Fruit fly (Drosophila melanogaster) whole organism, embryonic: ENCODE data around the gene Syx16.
A peak's percentile ranks its signal among the peaks of the same experiment; 100 is the strongest.

Source experiments
- Atf-2 ChIP-seq: fragments of 200-800 bp; sonication (Bioruptor generic); optimal IDR thresholded peaks from 2 replicates; lab custom pipeline; 2016; ENCODE audit warnings: missing biosample characterization, missing genetic modification characterization
- Awh ChIP-seq: fragments of 200-800 bp; sonication (Bioruptor generic); IDR thresholded peaks from 2 replicates; pipeline ENCODE4, ENCODE4 v1.3.6; 2022; ENCODE audit warnings: missing biosample characterization, missing genetic modification characterization
- CG10366 ChIP-seq: fragments of 200-800 bp; sonication (Bioruptor generic); IDR thresholded peaks from 2 replicates; pipeline ENCODE4 v1.3.6; 2022; ENCODE audit warnings: missing biosample characterization, missing genetic modification characterization
- CG10431 ChIP-seq: fragments of 200-800 bp; sonication (Bioruptor generic); optimal IDR thresholded peaks from 3 replicates; lab custom pipeline; 2018; ENCODE audit warnings: missing biosample characterization, mild to moderate bottlenecking, missing genetic modification characterization
- CG10959 ChIP-seq: fragments of 200-800 bp; sonication (Bioruptor generic); IDR thresholded peaks from 2 replicates; pipeline ENCODE4 v1.3.6; 2022; ENCODE audit warnings: missing biosample characterization, missing genetic modification characterization
- CG11093 ChIP-seq: fragments of 200-800 bp; sonication (Bioruptor generic); IDR thresholded peaks from 3 replicates; pipeline ENCODE4 v1.3.6; 2022; ENCODE audit warnings: missing biosample characterization, missing genetic modification characterization
- CG11247 ChIP-seq: fragments of 200-800 bp; sonication (Bioruptor generic); IDR thresholded peaks from 2 replicates; pipeline ENCODE4 v1.3.6; 2022; ENCODE audit warnings: missing biosample characterization, missing genetic modification characterization
- CG12942 ChIP-seq: fragments of 200-800 bp; sonication (Bioruptor generic); optimal IDR thresholded peaks from 3 replicates; lab custom pipeline; 2016; ENCODE audit warnings: missing biosample characterization, missing genetic modification characterization
- CG14050 ChIP-seq: fragments of 200-800 bp; sonication (Bioruptor generic); IDR thresholded peaks from 3 replicates; pipeline ENCODE4 v1.3.6; 2022; ENCODE audit warnings: missing biosample characterization, missing genetic modification characterization
- CG15073 ChIP-seq: fragments of 200-800 bp; sonication (Bioruptor generic); optimal IDR thresholded peaks from 2 replicates; lab custom pipeline; 2016; ENCODE audit warnings: missing biosample characterization, missing genetic modification characterization
- CG15514 ChIP-seq: fragments of 200-800 bp; sonication (Bioruptor generic); optimal IDR thresholded peaks from 3 replicates; lab custom pipeline; 2017; ENCODE audit warnings: missing biosample characterization, missing genetic modification characterization, mild to moderate bottlenecking, moderate library complexity, missing genetic modification reagents
- CG17186 ChIP-seq: fragments of 200-800 bp; sonication (Bioruptor generic); optimal IDR thresholded peaks from 3 replicates; lab custom pipeline; 2017; ENCODE audit warnings: missing biosample characterization, missing genetic modification reagents, missing genetic modification characterization
- CG17359 ChIP-seq: fragments of 200-800 bp; sonication (Bioruptor generic); optimal IDR thresholded peaks from 3 replicates; lab custom pipeline; 2018; ENCODE audit warnings: missing biosample characterization, mild to moderate bottlenecking, missing genetic modification characterization, moderate library complexity
- CG17612 ChIP-seq: fragments of 200-800 bp; sonication (Bioruptor generic); IDR thresholded peaks from 2 replicates; pipeline ENCODE4 v1.3.6; 2022; ENCODE audit warnings: missing biosample characterization, missing genetic modification characterization
- CG17829 ChIP-seq: fragments of 200-800 bp; optimal IDR thresholded peaks from 2 replicates; lab custom pipeline; 2019; ENCODE audit warnings: missing biosample characterization, mild to moderate bottlenecking, missing genetic modification characterization, moderate library complexity
- CG1792 ChIP-seq: fragments of 200-800 bp; sonication (Bioruptor generic); optimal IDR thresholded peaks from 2 replicates; lab custom pipeline; 2016; ENCODE audit warnings: missing biosample characterization, missing genetic modification characterization
- CG18262 ChIP-seq: fragments of 200-800 bp; optimal IDR thresholded peaks from 3 replicates; lab custom pipeline; 2019; ENCODE audit warnings: missing biosample characterization, mild to moderate bottlenecking, missing genetic modification characterization, moderate library complexity
- CG1832 ChIP-seq: fragments of 200-800 bp; sonication (Bioruptor generic); optimal IDR thresholded peaks from 2 replicates; lab custom pipeline; 2017; ENCODE audit warnings: missing biosample characterization, mild to moderate bottlenecking, missing genetic modification characterization, inconsistent platforms
- CG30020 ChIP-seq: fragments of 200-800 bp; optimal IDR thresholded peaks from 2 replicates; lab custom pipeline; 2019; ENCODE audit warnings: missing biosample characterization, mild to moderate bottlenecking, missing genetic modification characterization, moderate library complexity
- CG3407 ChIP-seq: fragments of 200-800 bp; sonication (Bioruptor generic); optimal IDR thresholded peaks from 2 replicates; lab custom pipeline; 2018; ENCODE audit warnings: missing biosample characterization, mild to moderate bottlenecking, missing genetic modification characterization
- CHES-1-like ChIP-seq: fragments of 200-800 bp; sonication (Bioruptor generic); optimal IDR thresholded peaks from 2 replicates; lab custom pipeline; 2016; ENCODE audit warnings: missing biosample characterization, missing genetic modification characterization
- CoRest ChIP-seq: fragments of 200-800 bp; sonication (Bioruptor generic); optimal IDR thresholded peaks from 3 replicates; lab custom pipeline; 2018; ENCODE audit warnings: missing biosample characterization, mild to moderate bottlenecking, missing genetic modification characterization, moderate library complexity
- Dbx ChIP-seq: fragments of 200-800 bp; sonication (Bioruptor generic); IDR thresholded peaks from 3 replicates; pipeline ENCODE4 v1.3.6; 2022; ENCODE audit warnings: missing biosample characterization, missing genetic modification characterization
- Dek ChIP-seq: fragments of 200-800 bp; sonication (Bioruptor generic); optimal IDR thresholded peaks from 3 replicates; lab custom pipeline; 2019; ENCODE audit warnings: missing biosample characterization, mild to moderate bottlenecking, missing genetic modification characterization, moderate library complexity
- E2f2 ChIP-seq: fragments of 200-800 bp; sonication (Bioruptor generic); IDR thresholded peaks from 2 replicates; pipeline ENCODE4 v1.3.6; 2022; ENCODE audit warnings: missing biosample characterization, missing genetic modification characterization
- Ets97D ChIP-seq: fragments of 200-800 bp; sonication (Bioruptor generic); optimal IDR thresholded peaks from 3 replicates; lab custom pipeline; 2016; ENCODE audit warnings: missing biosample characterization, missing genetic modification characterization
- Hand ChIP-seq: fragments of 200-800 bp; sonication (Bioruptor generic); optimal IDR thresholded peaks from 2 replicates; lab custom pipeline; 2017; ENCODE audit warnings: mild to moderate bottlenecking, missing biosample characterization, missing genetic modification reagents, missing genetic modification characterization
- Opbp ChIP-seq: fragments of 200-800 bp; sonication (Bioruptor generic); IDR thresholded peaks from 3 replicates; pipeline ENCODE4 v1.3.6; 2022; ENCODE audit warnings: missing biosample characterization, missing genetic modification characterization; ENCODE audit not compliant: partially characterized antibody
- Pdp1 ChIP-seq, 2 experiments: fragments of 200-800 bp; sonication (Bioruptor generic); optimal IDR thresholded peaks; 3 replicates each; lab custom pipeline; 2016; ENCODE audit warnings: missing biosample characterization in 2 of 2, missing genetic modification characterization in 2 of 2, mild to moderate bottlenecking in 1 of 2, moderate library complexity in 1 of 2
- Ravus ChIP-seq: fragments of 200-800 bp; sonication (Bioruptor generic); IDR thresholded peaks from 2 replicates; pipeline ENCODE4 v1.3.6; 2022; ENCODE audit warnings: missing biosample characterization, missing genetic modification characterization
- Side ChIP-seq: fragments of 200-800 bp; sonication (Bioruptor generic); optimal IDR thresholded peaks from 2 replicates; lab custom pipeline; 2016; ENCODE audit warnings: missing biosample characterization, missing genetic modification characterization
- Spps ChIP-seq: fragments of 200-800 bp; sonication (Bioruptor generic); optimal IDR thresholded peaks from 2 replicates; lab custom pipeline; 2018; ENCODE audit warnings: missing biosample characterization, mild to moderate bottlenecking, missing genetic modification characterization
- cg ChIP-seq: fragments of 200-800 bp; sonication (Bioruptor generic); optimal IDR thresholded peaks from 3 replicates; lab custom pipeline; 2019; ENCODE audit warnings: missing biosample characterization, mild to moderate bottlenecking, missing genetic modification characterization, moderate library complexity
- da ChIP-seq: fragments of 200-800 bp; sonication (Bioruptor generic); optimal IDR thresholded peaks from 2 replicates; lab custom pipeline; 2016; ENCODE audit warnings: missing biosample characterization, missing genetic modification characterization
- dmrt99B ChIP-seq: fragments of 200-800 bp; sonication (Bioruptor generic); optimal IDR thresholded peaks from 2 replicates; lab custom pipeline; 2018; ENCODE audit warnings: missing biosample characterization, mild to moderate bottlenecking, missing genetic modification characterization, moderate library complexity
- ewg ChIP-seq: fragments of 200-800 bp; sonication (Bioruptor generic); optimal IDR thresholded peaks from 3 replicates; lab custom pipeline; 2017; ENCODE audit warnings: mild to moderate bottlenecking, missing biosample characterization, missing genetic modification reagents, missing genetic modification characterization
- gcm ChIP-seq: fragments of 200-800 bp; sonication (Bioruptor generic); optimal IDR thresholded peaks from 2 replicates; lab custom pipeline; 2019; ENCODE audit warnings: missing biosample characterization, mild to moderate bottlenecking, missing genetic modification characterization, moderate library complexity
- gfzf ChIP-seq: fragments of 200-800 bp; sonication (Bioruptor generic); optimal IDR thresholded peaks from 2 replicates; lab custom pipeline; 2016; ENCODE audit warnings: missing biosample characterization, mild to moderate bottlenecking, missing genetic modification characterization, moderate library complexity
- ham ChIP-seq: fragments of 200-800 bp; sonication (Bioruptor generic); IDR thresholded peaks from 2 replicates; pipeline ENCODE4 v1.3.6; 2022; ENCODE audit warnings: missing biosample characterization, missing genetic modification characterization
- hb ChIP-seq: fragments of 200-800 bp; sonication (Bioruptor generic); IDR thresholded peaks from 3 replicates; pipeline ENCODE4 v1.3.6; 2022; ENCODE audit warnings: missing biosample characterization, missing genetic modification characterization; ENCODE audit not compliant: partially characterized antibody
- hbn ChIP-seq: fragments of 200-800 bp; sonication (Bioruptor generic); IDR thresholded peaks from 2 replicates; pipeline ENCODE4 v1.3.6; 2022; ENCODE audit warnings: missing biosample characterization, missing genetic modification characterization; ENCODE audit not compliant: partially characterized antibody
- kni ChIP-seq: fragments of 200-800 bp; sonication (Bioruptor generic); optimal IDR thresholded peaks from 3 replicates; lab custom pipeline; 2017; ENCODE audit warnings: mild to moderate bottlenecking, missing biosample characterization, missing genetic modification reagents, missing genetic modification characterization
- lab ChIP-seq: fragments of 200-800 bp; sonication (Bioruptor generic); optimal IDR thresholded peaks from 3 replicates; lab custom pipeline; 2017; ENCODE audit warnings: missing biosample characterization, missing genetic modification characterization, mild to moderate bottlenecking, moderate library complexity, missing genetic modification reagents
- luna ChIP-seq: fragments of 200-800 bp; sonication (Bioruptor generic); optimal IDR thresholded peaks from 2 replicates; lab custom pipeline; 2016; ENCODE audit warnings: missing biosample characterization, missing genetic modification characterization
- maf-S ChIP-seq: fragments of 200-800 bp; sonication (Bioruptor generic); optimal IDR thresholded peaks from 2 replicates; lab custom pipeline; 2016; ENCODE audit warnings: missing biosample characterization, missing genetic modification characterization
- oc ChIP-seq: fragments of 200-800 bp; sonication (Bioruptor generic); optimal IDR thresholded peaks from 2 replicates; lab custom pipeline; 2018; ENCODE audit warnings: missing biosample characterization, mild to moderate bottlenecking, missing genetic modification characterization, moderate library complexity
- onecut ChIP-seq: fragments of 200-800 bp; sonication (Bioruptor generic); IDR thresholded peaks from 2 replicates; pipeline ENCODE4 v1.3.6; 2022; ENCODE audit warnings: missing biosample characterization, missing genetic modification characterization
- run ChIP-seq: fragments of 200-800 bp; sonication (Bioruptor generic); optimal IDR thresholded peaks from 3 replicates; lab custom pipeline; 2018; ENCODE audit warnings: missing biosample characterization, mild to moderate bottlenecking, missing genetic modification characterization
- slp2 ChIP-seq: fragments of 200-800 bp; sonication (Bioruptor generic); optimal IDR thresholded peaks from 2 replicates; lab custom pipeline; 2016; ENCODE audit warnings: missing biosample characterization, missing genetic modification characterization
- unc-4 ChIP-seq: fragments of 200-800 bp; sonication (Bioruptor generic); IDR thresholded peaks from 2 replicates; pipeline ENCODE4 v1.3.6; 2022; ENCODE audit warnings: missing biosample characterization, missing genetic modification characterization; ENCODE audit not compliant: partially characterized antibody
- yki ChIP-seq: fragments of >200 bp; optimal IDR thresholded peaks from 3 replicates; lab custom pipeline; 2018

Syx16 gene

DNA sequence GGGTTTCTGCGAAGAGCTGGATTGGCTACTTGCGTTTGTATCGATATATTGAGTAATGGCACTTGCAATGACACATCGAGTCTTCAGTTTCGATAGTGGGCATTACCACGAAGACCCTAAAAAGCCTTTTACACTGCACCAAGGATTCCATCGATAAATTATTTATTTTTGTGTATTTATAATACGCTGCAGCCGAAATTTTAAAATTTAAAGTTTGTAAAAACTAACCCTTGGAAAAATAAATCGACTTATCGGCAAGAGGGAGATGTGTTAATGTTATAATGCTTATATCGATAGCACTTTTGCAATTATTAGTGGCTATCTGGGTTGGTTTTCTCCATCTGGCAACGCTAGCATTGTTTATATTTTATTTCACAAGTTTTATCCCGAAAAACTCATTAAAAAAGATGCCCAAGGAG is 30.2 kb upstream of the Syx16 start, which contains the start of the genes Pp4-19C and cactin (continued):
- TF ChIP-seq Pdp1 (GFP tag; optimal IDR thresholded peaks at IDR 0.05; lab: Kevin White, UChicago) (peak; percentile 18 to 78), CG12942 (GFP tag; lab: Kevin White, UChicago) (no peak), ewg (GFP tag; lab: Kevin White, UChicago) (no peak), Dbx (GFP tag; lab: Robert Waterston, UW) (no peak), CoRest (tag; lab: Kevin White, UChicago) (peak; percentile 41), CG17359 (tag; lab: Kevin White, UChicago) (no peak), CG11093 (GFP tag; lab: Robert Waterston, UW) (no peak), Side (GFP tag; lab: Kevin White, UChicago) (no peak), CG17829 (tag; lab: Kevin White, UChicago) (peak; percentile 44), Awh (no peak), Ravus (GFP tag; lab: Robert Waterston, UW) (no peak), Opbp (GFP tag; lab: Robert Waterston, UW) (peak; percentile 61; the same call in 1 of the 3 replicates), da (GFP tag; lab: Kevin White, UChicago) (no peak), CG1832 (GFP tag; lab: Kevin White, UChicago) (no peak), E2f2 (GFP tag; lab: Robert Waterston, UW) (peak; percentile 15; the same call in 1 of the 2 replicates), Hand (GFP tag; lab: Kevin White, UChicago) (no peak), CG15514 (peak; percentile 4), ham (GFP tag; lab: Robert Waterston, UW) (no peak), yki (lab: Kevin White, UChicago) (no peak), CG17612 (GFP tag; lab: Robert Waterston, UW) (no peak), CG10366 (GFP tag; lab: Robert Waterston, UW) (no peak), CG30020 (tag; lab: Kevin White, UChicago) (peak; percentile 69), Atf-2 (GFP tag; lab: Kevin White, UChicago) (no peak), slp2 (GFP tag; lab: Kevin White, UChicago) (no peak), CG10431 (GFP tag; lab: Kevin White, UChicago) (no peak), luna (no peak), hbn (GFP tag; lab: Robert Waterston, UW) (peak; percentile 61), Ets97D (peak; percentile 30), CG15073 (no peak), CHES-1-like (GFP tag; lab: Kevin White, UChicago) (no peak), cg (GFP tag; lab: Kevin White, UChicago) (peak; percentile 49), CG11247 (GFP tag; lab: Robert Waterston, UW) (no peak), CG1792 (peak; percentile 28), Spps (tag; lab: Kevin White, UChicago) (no peak), CG17186 (GFP tag; lab: Kevin White, UChicago) (peak; percentile 34), Dek (tag; lab: Kevin White, UChicago) (no peak), gcm (GFP tag; lab: Kevin White, UChicago) (no peak), oc (tag; lab: Kevin White, UChicago) (no peak), CG10959 (GFP tag; lab: Robert Waterston, UW) (no peak), maf-S (no peak), CG14050 (GFP tag; lab: Robert Waterston, UW) (no peak), lab (no peak), kni (GFP tag; lab: Kevin White, UChicago) (no peak), unc-4 (GFP tag; lab: Robert Waterston, UW) (peak; percentile 83), run (tag; lab: Kevin White, UChicago) (no peak), gfzf (GFP tag; lab: Kevin White, UChicago) (peak; percentile 17), CG18262 (tag; lab: Kevin White, UChicago) (no peak), onecut (GFP tag; lab: Robert Waterston, UW) (no peak), CG3407 (no peak), dmrt99B (tag; lab: Kevin White, UChicago) (no peak), hb (GFP tag; lab: Robert Waterston, UW) (peak; percentile 89)
